Fruit fly (Drosophila melanogaster) whole organism, embryonic: ENCODE measurements around the gene CG32137.

Source experiments
- ATbp ChIP-seq: fragments of 200-800 bp; sonication (Bioruptor generic); optimal IDR thresholded peaks from 2 replicates; lab custom pipeline; 2017; ENCODE audit warnings: missing biosample characterization, mild to moderate bottlenecking, missing genetic modification characterization, missing genetic modification reagents
- Asciz ChIP-seq: fragments of 200-800 bp; sonication (Bioruptor generic); optimal IDR thresholded peaks from 2 replicates; lab custom pipeline; 2017; ENCODE audit warnings: missing biosample characterization, mild to moderate bottlenecking, missing genetic modification characterization, missing genetic modification reagents
- B-H1 ChIP-seq: fragments of 200-800 bp; sonication (Bioruptor generic); IDR thresholded peaks from 3 replicates; pipeline ENCODE4 v1.3.6; 2022; ENCODE audit warnings: missing biosample characterization, missing genetic modification characterization
- CG1024 ChIP-seq: fragments of 200-800 bp; sonication (Bioruptor generic); IDR thresholded peaks from 2 replicates; pipeline ENCODE4 v1.3.6; 2022; ENCODE audit warnings: missing biosample characterization, missing genetic modification characterization
- CG10959 ChIP-seq: fragments of 200-800 bp; sonication (Bioruptor generic); IDR thresholded peaks from 2 replicates; pipeline ENCODE4 v1.3.6; 2022; ENCODE audit warnings: missing biosample characterization, missing genetic modification characterization
- CG13287 ChIP-seq: fragments of 200-800 bp; sonication (Bioruptor generic); IDR thresholded peaks from 2 replicates; pipeline ENCODE4 v1.3.6; 2022; ENCODE audit warnings: missing biosample characterization, missing genetic modification characterization; ENCODE audit not compliant: partially characterized antibody
- CG13894 ChIP-seq: fragments of 200-800 bp; sonication (Bioruptor generic); optimal IDR thresholded peaks from 3 replicates; lab custom pipeline; 2018; ENCODE audit warnings: missing biosample characterization, mild to moderate bottlenecking, missing genetic modification characterization, moderate library complexity
- CG15479 ChIP-seq: fragments of 200-800 bp; sonication (Bioruptor generic); optimal IDR thresholded peaks from 3 replicates; lab custom pipeline; 2019; ENCODE audit warnings: missing biosample characterization, mild to moderate bottlenecking, missing genetic modification characterization, moderate library complexity
- CG1603 ChIP-seq: fragments of 200-800 bp; sonication (Bioruptor generic); optimal IDR thresholded peaks from 2 replicates; lab custom pipeline; 2019; ENCODE audit warnings: missing biosample characterization, mild to moderate bottlenecking, missing genetic modification characterization, moderate library complexity
- CG16813 ChIP-seq: fragments of 200-800 bp; sonication (Bioruptor generic); IDR thresholded peaks from 3 replicates; pipeline ENCODE4 v1.3.6; 2022; ENCODE audit warnings: missing biosample characterization, missing genetic modification characterization; ENCODE audit not compliant: partially characterized antibody
- CG18262 ChIP-seq: fragments of 200-800 bp; optimal IDR thresholded peaks from 3 replicates; lab custom pipeline; 2019; ENCODE audit warnings: missing biosample characterization, mild to moderate bottlenecking, missing genetic modification characterization, moderate library complexity
- CG18476 ChIP-seq: fragments of 200-800 bp; sonication (Bioruptor generic); optimal IDR thresholded peaks from 2 replicates; lab custom pipeline; 2016; ENCODE audit warnings: missing biosample characterization, mild to moderate bottlenecking, missing genetic modification characterization
- CG2129 ChIP-seq: fragments of 200-800 bp; sonication (Bioruptor generic); IDR thresholded peaks from 2 replicates; pipeline ENCODE4 v1.3.6; 2022; ENCODE audit warnings: missing biosample characterization, missing genetic modification characterization; ENCODE audit not compliant: partially characterized antibody
- CG4424 ChIP-seq: fragments of 200-800 bp; sonication (Bioruptor generic); optimal IDR thresholded peaks from 3 replicates; lab custom pipeline; 2016; ENCODE audit warnings: missing biosample characterization, missing genetic modification characterization
- CG6272 ChIP-seq: fragments of 200-800 bp; sonication (Bioruptor generic); IDR thresholded peaks from 2 replicates; pipeline ENCODE4 v1.3.6; 2022; ENCODE audit warnings: missing biosample characterization, missing genetic modification characterization
- Dbx ChIP-seq: fragments of 200-800 bp; sonication (Bioruptor generic); IDR thresholded peaks from 3 replicates; pipeline ENCODE4 v1.3.6; 2022; ENCODE audit warnings: missing biosample characterization, missing genetic modification characterization
- Dfd ChIP-seq, 2 experiments: fragments of >200 bp; optimal IDR thresholded peaks; 2 replicates each; lab custom pipeline; 2017; ENCODE audit warnings: missing biosample characterization in 2 of 2, missing genetic modification characterization in 2 of 2
- H2.0 ChIP-seq: fragments of 200-800 bp; sonication (Bioruptor generic); IDR thresholded peaks from 2 replicates; pipeline ENCODE4 v1.3.6; 2022; ENCODE audit warnings: missing biosample characterization, missing genetic modification characterization
- HLH54F ChIP-seq: fragments of 200-800 bp; sonication (Bioruptor generic); optimal IDR thresholded peaks from 3 replicates; lab custom pipeline; 2016; ENCODE audit warnings: missing biosample characterization, missing genetic modification characterization
- Hmx ChIP-seq: fragments of 200-800 bp; sonication (Bioruptor generic); optimal IDR thresholded peaks from 2 replicates; lab custom pipeline; 2016; ENCODE audit warnings: missing biosample characterization, missing genetic modification characterization
- Meics ChIP-seq: fragments of 200-800 bp; sonication (Bioruptor generic); optimal IDR thresholded peaks from 2 replicates; lab custom pipeline; 2017; ENCODE audit warnings: missing biosample characterization, mild to moderate bottlenecking, missing genetic modification characterization
- Side ChIP-seq: fragments of 200-800 bp; sonication (Bioruptor generic); optimal IDR thresholded peaks from 2 replicates; lab custom pipeline; 2016; ENCODE audit warnings: missing biosample characterization, missing genetic modification characterization
- Six4 ChIP-seq: fragments of 200-800 bp; sonication (Bioruptor generic); optimal IDR thresholded peaks from 2 replicates; lab custom pipeline; 2016; ENCODE audit warnings: missing biosample characterization, missing genetic modification characterization
- ab ChIP-seq: fragments of 200-800 bp; sonication (Bioruptor generic); optimal IDR thresholded peaks from 2 replicates; lab custom pipeline; 2016; ENCODE audit warnings: missing biosample characterization, missing genetic modification characterization
- aop ChIP-seq: fragments of 200-800 bp; sonication (Bioruptor generic); IDR thresholded peaks from 2 replicates; pipeline ENCODE4 v1.3.6; 2022; ENCODE audit warnings: missing biosample characterization, missing genetic modification characterization
- ase ChIP-seq: fragments of 200-800 bp; sonication (Bioruptor generic); IDR thresholded peaks from 3 replicates; pipeline ENCODE4 v1.3.6; 2022; ENCODE audit warnings: missing biosample characterization, missing genetic modification characterization
- bowl ChIP-seq: fragments of 200-800 bp; sonication (Bioruptor generic); IDR thresholded peaks from 2 replicates; pipeline ENCODE4 v1.3.6; 2022; ENCODE audit warnings: missing biosample characterization, missing genetic modification characterization
- bsh ChIP-seq, 2 experiments: fragments of 200-800 bp; sonication (Bioruptor generic); optimal IDR thresholded peaks; 2 replicates each; lab custom pipeline; 2017 to 2018; ENCODE audit warnings: mild to moderate bottlenecking in 2 of 2, missing biosample characterization in 2 of 2, missing genetic modification characterization in 2 of 2, moderate library complexity in 1 of 2
- btn ChIP-seq: fragments of 200-800 bp; sonication (Bioruptor generic); optimal IDR thresholded peaks from 2 replicates; lab custom pipeline; 2016; ENCODE audit warnings: missing biosample characterization, missing genetic modification characterization
- cad ChIP-seq: fragments of >200 bp; optimal IDR thresholded peaks from 2 replicates; lab custom pipeline; 2017; ENCODE audit warnings: missing biosample characterization, missing genetic modification characterization
- cato ChIP-seq: fragments of 200-800 bp; sonication (Bioruptor generic); optimal IDR thresholded peaks from 2 replicates; lab custom pipeline; 2016; ENCODE audit warnings: missing biosample characterization, missing genetic modification characterization, borderline replicate concordance
- ci ChIP-seq: fragments of 200-800 bp; sonication (Bioruptor generic); IDR thresholded peaks from 3 replicates; pipeline ENCODE4 v1.3.6; 2022; ENCODE audit warnings: missing biosample characterization, missing genetic modification characterization
- dati ChIP-seq: fragments of 200-800 bp; sonication (Bioruptor generic); IDR thresholded peaks from 2 replicates; pipeline ENCODE4 v1.3.6; 2022; ENCODE audit warnings: missing biosample characterization, missing genetic modification characterization
- disco-r ChIP-seq: fragments of 200-800 bp; sonication (Bioruptor generic); optimal IDR thresholded peaks from 2 replicates; lab custom pipeline; 2016; ENCODE audit warnings: missing biosample characterization, missing genetic modification characterization
- fd3F ChIP-seq: fragments of 200-800 bp; sonication (Bioruptor generic); optimal IDR thresholded peaks from 2 replicates; lab custom pipeline; 2018; ENCODE audit warnings: missing biosample characterization, mild to moderate bottlenecking, missing genetic modification characterization, moderate library complexity
- fd96Cb ChIP-seq: fragments of 200-800 bp; sonication (Bioruptor generic); optimal IDR thresholded peaks from 2 replicates; lab custom pipeline; 2018; ENCODE audit warnings: missing biosample characterization, mild to moderate bottlenecking, missing genetic modification characterization, moderate library complexity
- gcm ChIP-seq: fragments of 200-800 bp; sonication (Bioruptor generic); optimal IDR thresholded peaks from 2 replicates; lab custom pipeline; 2019; ENCODE audit warnings: missing biosample characterization, mild to moderate bottlenecking, missing genetic modification characterization, moderate library complexity
- gsb ChIP-seq: fragments of 200-800 bp; sonication (Bioruptor generic); IDR thresholded peaks from 2 replicates; pipeline ENCODE4 v1.3.6; 2022; ENCODE audit warnings: missing biosample characterization, missing genetic modification characterization
- gt ChIP-seq: fragments of 200-800 bp; sonication (Bioruptor generic); IDR thresholded peaks from 2 replicates; pipeline ENCODE4 v1.3.6; 2022; ENCODE audit warnings: missing biosample characterization, missing genetic modification characterization
- jumu ChIP-seq: fragments of 200-800 bp; sonication (Bioruptor generic); optimal IDR thresholded peaks from 3 replicates; lab custom pipeline; 2016; ENCODE audit warnings: missing biosample characterization, missing genetic modification characterization
- kay ChIP-seq: fragments of 200-800 bp; sonication (Bioruptor generic); optimal IDR thresholded peaks from 2 replicates; lab custom pipeline; 2016; ENCODE audit warnings: missing biosample characterization, missing genetic modification characterization
- maf-S ChIP-seq: fragments of 200-800 bp; sonication (Bioruptor generic); optimal IDR thresholded peaks from 2 replicates; lab custom pipeline; 2016; ENCODE audit warnings: missing biosample characterization, missing genetic modification characterization
- org-1 ChIP-seq: fragments of 200-800 bp; sonication (Bioruptor generic); optimal IDR thresholded peaks from 2 replicates; lab custom pipeline; 2017; ENCODE audit warnings: missing biosample characterization, missing genetic modification characterization
- pum ChIP-seq: fragments of 200-800 bp; sonication (Bioruptor generic); optimal IDR thresholded peaks from 2 replicates; lab custom pipeline; 2016; ENCODE audit warnings: missing biosample characterization, missing genetic modification characterization
- sens-2 ChIP-seq: fragments of 200-800 bp; sonication (Bioruptor generic); IDR thresholded peaks from 2 replicates; pipeline ENCODE4 v1.3.6; 2022; ENCODE audit warnings: missing biosample characterization, missing genetic modification characterization
- sisA ChIP-seq: fragments of 200-800 bp; sonication (Bioruptor generic); IDR thresholded peaks from 2 replicates; pipeline ENCODE4 v1.3.6; 2022; ENCODE audit warnings: missing biosample characterization, missing genetic modification characterization
- so ChIP-seq: fragments of 200-800 bp; sonication (Bioruptor generic); IDR thresholded peaks from 3 replicates; pipeline ENCODE4 v1.3.6; 2022; ENCODE audit warnings: missing biosample characterization, missing genetic modification characterization
- sr ChIP-seq: fragments of 200-800 bp; sonication (Bioruptor generic); IDR thresholded peaks from 3 replicates; pipeline ENCODE4 v1.3.6; 2022; ENCODE audit warnings: missing biosample characterization, missing genetic modification characterization
- unpg ChIP-seq: fragments of 200-800 bp; sonication (Bioruptor generic); optimal IDR thresholded peaks from 3 replicates; lab custom pipeline; 2018; ENCODE audit warnings: missing biosample characterization, mild to moderate bottlenecking, missing genetic modification characterization, moderate library complexity
- zfh1 ChIP-seq: fragments of 200-800 bp; sonication (Bioruptor generic); IDR thresholded peaks from 3 replicates; pipeline ENCODE4 v1.3.6; 2022; ENCODE audit warnings: missing biosample characterization, missing genetic modification characterization

The CG32137 gene

DNA sequence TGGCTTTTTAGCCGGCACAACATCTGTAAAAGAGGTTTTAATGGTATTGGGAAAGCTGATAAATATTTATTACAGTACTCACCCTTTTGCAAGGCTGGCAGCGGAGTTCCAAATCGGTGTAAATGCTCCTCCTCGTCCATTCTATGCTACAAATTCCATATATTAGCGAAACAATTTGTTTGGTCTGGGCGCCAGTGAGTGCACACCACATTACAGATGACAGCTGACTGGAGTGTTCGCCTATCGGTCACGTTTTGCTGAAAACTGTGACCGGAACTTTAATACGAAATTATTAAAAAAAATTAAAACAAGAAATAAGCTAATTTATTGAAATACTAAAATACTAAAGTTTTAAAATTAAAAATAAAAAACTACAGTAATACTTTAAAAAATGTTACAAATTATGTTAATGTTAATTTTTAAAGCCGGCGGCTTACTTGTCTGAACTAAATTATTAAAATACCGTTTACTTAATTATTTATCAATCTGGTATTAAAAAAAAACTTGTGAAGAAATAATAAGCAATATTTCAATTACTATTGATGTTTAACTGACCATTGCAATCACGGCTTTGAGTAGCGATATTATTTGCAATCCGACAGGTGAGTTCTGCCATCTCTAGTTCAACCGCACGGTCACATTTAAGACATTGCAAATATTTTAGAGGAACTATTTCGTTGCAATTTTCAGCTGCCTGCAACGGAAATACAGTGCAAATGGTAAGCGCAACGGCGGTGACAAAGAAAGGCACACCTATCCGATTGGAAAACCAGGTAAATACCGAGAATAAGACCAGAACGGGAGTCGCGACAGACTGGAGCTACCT lies 10.1 kb upstream of the CG32137 start, which contains the start of the genes CG8833 and DCTN1-p150 (continued):
- TF ChIP-seq Six4 (GFP tag; lab: Kevin White, UChicago) (no peak), jumu (GFP tag; lab: Kevin White, UChicago) (no peak), CG4424 (GFP tag; lab: Kevin White, UChicago) (peak; percentile 57), sisA (peak; percentile 29; the same call in 1 of the 2 replicates), disco-r (GFP tag; lab: Kevin White, UChicago) (no peak), fd96Cb (tag; lab: Kevin White, UChicago) (no peak), Dbx (GFP tag; lab: Robert Waterston, UW) (0 out of 3 replicates have a peak, but pooled peaks have one; percentile 16), maf-S (no peak), Meics (GFP tag; lab: Kevin White, UChicago) (peak; percentile 40), cato (GFP tag; lab: Kevin White, UChicago) (peak; percentile 14), B-H1 (GFP tag; lab: Robert Waterston, UW) (no peak; the same call in 2 of the 3 replicates), CG2129 (no peak), CG10959 (GFP tag; lab: Robert Waterston, UW) (no peak), Asciz (GFP tag; lab: Kevin White, UChicago) (no peak), cad (GFP tag; lab: Kevin White, UChicago) (no peak), ase (GFP tag; lab: Robert Waterston, UW) (peak; percentile 44; the same call in 1 of the 3 replicates), org-1 (GFP tag; lab: Kevin White, UChicago) (no peak), CG1603 (peak; percentile 37), bsh (GFP tag; optimal IDR thresholded peaks at IDR 0.05; lab: Kevin White, UChicago) (peak in 1 of 2 experiments; percentile 2), kay (GFP tag; lab: Kevin White, UChicago) (peak; percentile 25), CG16813 (GFP tag; lab: Robert Waterston, UW) (peak; percentile 66), fd3F (GFP tag; lab: Kevin White, UChicago) (no peak), CG1024 (GFP tag; lab: Robert Waterston, UW) (no peak), CG18476 (no peak), dati (GFP tag; lab: Robert Waterston, UW) (no peak), pum (peak; percentile 4), so (GFP tag; lab: Robert Waterston, UW) (no peak), CG15479 (GFP tag; lab: Kevin White, UChicago) (peak; percentile 78), H2.0 (GFP tag; lab: Robert Waterston, UW) (no peak), bowl (GFP tag; lab: Robert Waterston, UW) (no peak), CG6272 (peak; percentile 38; the same call in 1 of the 2 replicates), aop (GFP tag; lab: Robert Waterston, UW) (no peak), HLH54F (GFP tag; lab: Kevin White, UChicago) (peak; percentile 50), unpg (GFP tag; lab: Kevin White, UChicago) (no peak), ATbp (GFP tag; lab: Kevin White, UChicago) (no peak), Side (GFP tag; lab: Kevin White, UChicago) (no peak), sr (GFP tag; lab: Robert Waterston, UW) (no peak), gt (GFP tag; lab: Robert Waterston, UW) (no peak), ab (GFP tag; lab: Kevin White, UChicago) (no peak), sens-2 (GFP tag; lab: Robert Waterston, UW) (no peak), CG13287 (GFP tag; lab: Robert Waterston, UW) (peak; percentile 57), Dfd (GFP tag; optimal IDR thresholded peaks at IDR 0.05; lab: Kevin White, UChicago) (no peak), btn (GFP tag; lab: Kevin White, UChicago) (no peak), ci (GFP tag; lab: Robert Waterston, UW) (no peak), gcm (no peak), zfh1 (GFP tag; lab: Robert Waterston, UW) (0 out of 3 replicates have a peak, but pooled peaks have one; percentile 10), CG13894 (tag; lab: Kevin White, UChicago) (no peak), CG18262 (tag; lab: Kevin White, UChicago) (peak; percentile 53), Hmx (GFP tag; lab: Kevin White, UChicago) (no peak), gsb (GFP tag; lab: Robert Waterston, UW) (no peak)
